Worm (Caenorhabditis elegans) whole organism, early embryonic: ENCODE data around the gene Y32H12A.6.

Experiments
- F13C5.2 ChIP-seq: sonication (generic microtip); optimal IDR thresholded peaks from 2 replicates; lab custom pipeline; 2017; ENCODE audit warnings: mild to moderate bottlenecking, missing genetic modification characterization, inconsistent platforms, missing compliant biosample characterization
- hnd-1 ChIP-seq: sonication (generic microtip); optimal IDR thresholded peaks from 2 replicates; lab custom pipeline; 2016; ENCODE audit warnings: missing genetic modification characterization, missing compliant biosample characterization

DNA sequence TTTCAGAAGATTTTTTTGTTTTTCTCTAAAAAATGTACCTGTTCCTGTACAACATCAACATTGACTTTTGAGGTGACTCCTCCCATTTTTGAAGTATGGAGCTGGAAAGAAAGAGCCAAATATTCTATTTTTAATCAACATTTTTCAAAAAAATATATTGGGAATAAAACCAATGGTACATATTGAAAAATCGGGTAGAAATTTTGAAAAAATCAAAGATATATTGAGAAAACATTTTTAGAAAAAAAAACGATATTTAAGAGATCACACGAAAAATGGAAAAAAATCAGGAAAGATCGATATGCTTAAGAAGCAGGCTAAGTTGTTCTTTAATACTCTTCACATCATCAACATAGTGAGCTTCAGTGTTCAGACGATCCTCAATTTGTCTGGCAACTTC lies 36.0 kb downstream of the Y32H12A.6 start, which contains the start of gene glrx-21:
- TF ChIP-seq F13C5.2 (tag; lab: Kevin White, UChicago) (no peak), hnd-1 (no peak)
